Worm (Caenorhabditis elegans): ENCODE data around the gene shn-1.

The shn-1 gene

DNA sequence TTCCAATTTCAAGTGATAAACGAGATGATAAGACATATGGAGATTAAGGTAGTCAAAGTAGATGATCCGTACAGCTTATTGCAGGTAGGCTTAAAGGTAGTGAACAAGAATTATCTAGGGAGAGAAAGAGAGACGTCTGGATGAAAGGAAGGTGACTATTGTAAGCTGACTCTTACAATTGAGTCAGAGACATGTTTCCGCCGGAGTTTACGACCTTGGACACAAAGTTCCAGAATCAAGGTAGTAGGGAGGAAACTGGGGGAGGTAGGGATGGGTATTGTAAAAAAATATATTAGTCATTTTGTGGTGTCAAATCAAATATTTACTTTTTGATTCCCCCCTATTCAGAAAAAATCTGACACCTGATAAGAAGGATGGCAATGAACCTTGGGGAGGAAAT, 1.6 kb upstream of the shn-1 start:
- no peak for TF ChIP-seq unc-62 (GFP tag; optimal IDR thresholded peaks at IDR 0.05)

DNA sequence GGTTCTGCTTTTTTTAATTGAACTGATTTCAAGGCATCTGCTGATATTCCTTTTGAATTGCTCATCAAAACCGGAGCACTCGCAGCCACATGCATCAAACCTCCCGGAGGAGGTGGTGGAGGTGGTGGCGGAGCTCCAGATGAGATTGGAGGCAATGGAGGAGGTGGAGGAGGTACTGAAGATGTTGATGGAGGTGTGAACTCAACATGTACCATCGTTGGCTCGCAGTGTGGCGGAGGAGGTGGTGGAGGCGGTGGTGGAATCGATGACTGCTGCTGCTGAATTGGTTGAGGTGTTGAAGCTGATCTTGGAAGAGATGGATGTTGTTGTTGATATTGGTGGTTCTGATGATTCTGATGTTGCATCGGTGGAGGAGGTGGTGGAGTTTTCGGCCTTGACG, 3.8 kb downstream of the shn-1 start:
- TF ChIP-seq unc-62 (GFP tag; optimal IDR thresholded peaks at IDR 0.05): no peak

- no peak for TF ChIP-seq unc-62 (GFP tag; optimal IDR thresholded peaks at IDR 0.05)
These were observed 6.7 kb downstream of the shn-1 start for ce11 chrII:11384099-11384498.

- no peak for TF ChIP-seq unc-62 (GFP tag; optimal IDR thresholded peaks at IDR 0.05)
These were observed 7.7 kb downstream of the shn-1 start, which contains the start of the genes C33B4.5 and C33B4.4 for ce11 chrII:11383058-11383457. C33B4.5 (plus strand) TSS chrII:11383327. C33B4.4 (minus strand) TSS chrII:11383442.

DNA sequence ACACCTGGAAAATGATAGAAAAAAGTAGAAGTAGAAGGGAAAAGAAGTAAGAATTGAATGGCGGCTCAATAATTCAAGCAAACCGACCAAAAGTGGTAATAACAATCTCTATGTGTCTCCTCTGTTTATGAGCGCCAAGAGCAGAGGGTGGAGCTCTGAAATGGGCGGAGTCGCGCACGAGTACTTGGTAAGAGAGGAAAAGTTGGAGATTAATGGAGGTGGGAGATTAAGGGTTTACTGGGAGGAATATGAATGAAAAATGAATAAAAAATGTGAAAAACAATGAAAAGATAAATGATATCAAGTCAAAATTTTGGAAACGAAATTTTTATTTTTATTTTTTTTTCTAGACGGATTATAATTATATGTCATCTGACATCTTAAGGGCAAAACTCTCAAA, 13.1 kb downstream of the shn-1 start:
- no peak for TF ChIP-seq unc-62 (GFP tag; optimal IDR thresholded peaks at IDR 0.05)

DNA sequence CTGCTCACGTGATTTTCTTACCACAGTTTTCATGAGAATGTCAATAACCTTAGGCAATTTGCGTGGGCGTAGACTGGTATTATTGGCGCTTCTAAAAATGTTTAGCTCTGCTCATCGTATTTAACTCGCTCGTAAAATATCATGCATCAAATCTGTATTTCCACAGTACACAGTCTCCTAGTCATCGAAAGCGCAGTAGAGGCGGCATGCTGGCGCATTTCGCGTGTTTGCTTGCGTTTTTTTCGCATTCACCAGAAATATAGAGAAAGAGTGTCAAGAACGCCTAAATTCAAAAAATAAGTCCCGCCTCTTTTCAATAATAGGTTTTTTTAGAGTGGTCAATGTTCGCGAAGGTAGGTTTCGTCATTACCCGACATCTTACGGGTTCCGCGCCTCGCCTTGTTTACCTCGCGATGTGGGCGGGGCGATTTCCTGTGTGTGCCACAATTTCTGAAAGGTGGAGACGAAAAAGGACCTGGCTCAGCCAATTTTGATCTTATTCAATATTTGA, 14.1 kb downstream of the shn-1 start:
- TF ChIP-seq unc-62 (GFP tag; optimal IDR thresholded peaks at IDR 0.05): no peak

- TF ChIP-seq unc-62 (GFP tag; optimal IDR thresholded peaks at IDR 0.05): no peak
These were observed 14.7 kb downstream of the shn-1 start for ce11 chrII:11376026-11376425.

DNA sequence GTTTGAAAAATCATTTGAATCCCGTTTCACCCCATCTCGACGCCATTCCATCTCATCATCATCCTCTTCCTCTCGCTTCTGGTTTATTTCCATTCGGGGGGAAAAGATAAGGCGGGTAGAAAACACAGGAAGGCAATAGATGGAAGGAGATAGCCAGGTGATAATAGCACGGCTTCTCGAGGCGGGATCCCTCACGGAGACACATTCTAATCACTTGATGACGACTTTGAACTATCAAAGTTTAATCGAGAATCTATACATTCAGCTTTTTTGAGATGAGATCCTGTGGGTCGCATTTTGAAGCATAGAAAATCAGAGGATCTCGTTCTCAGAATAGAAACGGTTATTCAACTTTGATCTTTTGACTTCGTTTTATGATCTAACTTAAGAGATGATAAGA, 18.8 kb downstream of the shn-1 start, which contains the start of gene C33B4.2:
TSS of gene C33B4.2 (minus strand) at position 165 of the 400 bp plus-strand sequence.
- TF ChIP-seq unc-62 (GFP tag; optimal IDR thresholded peaks at IDR 0.05): no peak

DNA sequence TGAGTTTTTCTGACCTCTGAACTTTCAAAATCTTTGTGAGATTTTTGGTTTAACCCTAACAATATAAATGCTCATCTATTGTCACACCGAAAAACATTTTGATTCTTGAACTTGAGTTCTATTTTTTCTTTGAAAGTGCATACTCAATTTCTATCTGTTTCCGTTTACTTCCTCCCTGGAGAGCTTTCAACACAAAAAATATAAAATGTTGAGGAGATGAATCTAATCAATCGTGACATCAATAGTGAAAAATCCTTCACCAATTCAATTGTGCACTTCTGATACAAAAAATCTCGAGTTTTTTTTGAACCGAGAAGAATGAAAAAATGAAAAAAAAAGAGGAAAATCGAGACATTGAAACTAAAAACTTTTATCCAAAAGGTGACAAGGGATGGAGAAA, 29.0 kb downstream of the shn-1 start:
- TF ChIP-seq unc-62 (GFP tag; optimal IDR thresholded peaks at IDR 0.05): no peak

DNA sequence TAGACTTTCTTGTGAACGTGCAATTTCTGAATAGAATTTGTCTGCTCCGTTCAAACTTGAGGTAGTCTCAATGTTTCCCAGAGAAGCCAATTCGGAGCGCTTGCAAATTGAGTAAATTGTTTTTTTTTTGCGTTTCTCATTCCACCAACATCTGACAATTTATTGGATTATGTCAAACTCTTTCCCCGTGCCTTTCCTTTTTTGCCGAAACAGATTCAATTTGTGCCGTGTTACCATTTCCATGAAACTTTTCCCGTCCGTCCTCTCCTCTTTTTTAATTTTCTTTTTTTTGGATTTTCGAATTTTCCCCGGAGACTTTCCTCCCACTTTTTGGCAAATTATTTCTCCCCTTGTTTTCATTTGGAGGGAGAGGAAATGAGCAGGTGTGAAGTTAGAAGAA, 37.3 kb downstream of the shn-1 start:
- TF ChIP-seq unc-62 (GFP tag; optimal IDR thresholded peaks at IDR 0.05): no peak

DNA sequence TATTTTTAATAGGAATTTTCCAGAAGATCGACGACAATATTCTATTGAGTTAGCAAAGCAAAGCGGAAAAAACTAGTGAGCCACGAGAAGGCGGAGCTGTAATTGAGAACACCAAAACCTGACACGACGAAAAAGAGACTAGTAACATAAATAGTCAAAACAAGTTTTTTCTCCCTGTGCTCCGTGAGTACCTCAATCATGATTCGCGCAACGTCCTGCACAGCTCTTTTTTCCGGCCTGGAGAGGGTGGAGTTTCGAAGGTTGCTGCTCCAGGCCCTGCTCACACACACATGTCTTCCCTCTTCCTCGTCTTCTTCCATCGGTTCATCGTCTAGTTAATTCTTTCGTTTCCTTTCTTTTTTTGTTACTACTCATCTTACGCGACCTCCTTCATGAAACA, 39.2 kb downstream of the shn-1 start, which contains the start of gene clh-2:
TSS of gene clh-2 (plus strand) at position 301 of the 400 bp plus-strand sequence.
- no peak for TF ChIP-seq unc-62 (GFP tag; optimal IDR thresholded peaks at IDR 0.05)

DNA sequence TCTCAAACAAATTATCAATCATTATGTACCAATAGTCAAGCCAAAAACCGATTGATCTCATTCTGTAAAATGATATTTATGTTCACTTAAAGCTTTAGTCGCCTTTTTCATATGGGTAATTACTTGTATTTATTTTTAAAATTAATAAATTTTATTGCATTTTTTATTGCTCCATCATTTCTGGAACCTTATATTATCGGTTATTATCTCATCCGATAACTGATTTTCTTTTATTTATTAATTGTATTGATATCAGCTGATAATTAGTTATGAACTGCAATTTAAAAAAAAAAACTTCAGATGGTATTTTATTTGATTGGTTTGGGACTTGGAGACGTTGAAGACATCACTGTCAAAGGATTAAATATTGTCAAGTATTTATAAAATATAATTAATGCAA, 40.9 kb downstream of the shn-1 start, which contains the start of gene dph-5:
TSS of gene dph-5 (plus strand) at position 301 of the 400 bp plus-strand sequence.
- TF ChIP-seq unc-62 (GFP tag; optimal IDR thresholded peaks at IDR 0.05): no peak

DNA sequence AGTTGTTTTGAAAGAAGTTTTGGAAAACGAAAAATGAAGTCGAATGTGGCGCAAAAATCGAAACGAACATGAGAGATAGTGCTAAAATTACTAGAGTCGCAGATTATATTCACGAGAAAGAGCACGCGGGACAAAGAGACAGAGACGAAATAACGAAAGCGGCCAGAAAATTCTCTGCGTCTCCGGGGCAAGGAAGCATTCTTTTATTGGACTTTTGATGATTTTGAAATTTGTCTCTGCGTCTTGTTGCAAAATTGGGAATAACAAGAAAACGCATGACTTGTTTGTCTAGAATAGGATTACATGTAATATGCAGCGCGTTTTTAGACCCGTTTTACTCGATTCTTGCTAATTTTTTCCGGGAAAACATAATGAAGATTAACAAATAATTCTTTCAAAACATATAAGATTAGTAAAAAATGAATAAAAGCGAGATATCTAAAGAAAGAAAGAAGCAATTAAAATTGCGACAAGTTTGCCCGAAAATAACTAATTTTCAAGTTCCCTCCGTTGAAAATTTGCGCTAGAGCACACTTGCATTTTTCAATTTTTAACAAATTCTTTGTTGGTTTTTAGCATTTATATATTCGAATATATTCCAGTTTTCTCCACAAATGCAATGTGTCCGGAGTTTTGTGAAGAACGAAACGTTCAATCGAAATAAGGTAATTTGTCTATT, 42.7 kb downstream of the shn-1 start, which contains the start of the genes B0491.6 and pigm-1:
TSS of gene B0491.6 (minus strand) at position 466 of the 679 bp plus-strand sequence.
TSS of gene pigm-1 (plus strand) at position 568 of the 679 bp plus-strand sequence.
- no peak for TF ChIP-seq unc-62 (GFP tag; optimal IDR thresholded peaks at IDR 0.05)

DNA sequence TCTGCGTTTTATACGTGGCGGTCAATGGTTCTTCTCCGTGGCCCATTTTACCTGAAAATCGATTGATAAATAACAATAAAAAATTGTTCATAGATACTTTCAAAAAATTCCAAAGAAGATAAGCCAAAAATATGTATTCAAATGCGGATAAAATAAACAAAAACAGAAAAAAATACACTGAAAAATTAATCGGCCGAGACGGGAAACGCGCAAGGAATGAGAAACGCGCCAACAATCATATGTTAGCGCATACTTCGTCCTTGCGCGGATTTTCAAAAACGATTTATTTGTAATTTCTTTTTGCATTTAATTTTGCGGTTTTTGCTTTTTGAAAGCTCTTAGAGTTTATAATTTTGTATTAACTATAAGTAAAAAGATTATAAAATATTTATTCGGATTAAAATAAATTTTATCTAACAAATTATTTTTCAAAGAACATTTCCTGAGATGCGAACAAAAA, 45.2 kb downstream of the shn-1 start, which contains the start of gene nduf-11:
TSS of gene nduf-11 (minus strand) at position 51 of the 460 bp plus-strand sequence.
- TF ChIP-seq unc-62 (GFP tag; optimal IDR thresholded peaks at IDR 0.05): no peak

ce11 chrII:11344554-11344953, 46.2 kb downstream of the shn-1 start:
- no peak for TF ChIP-seq unc-62 (GFP tag; optimal IDR thresholded peaks at IDR 0.05)

DNA sequence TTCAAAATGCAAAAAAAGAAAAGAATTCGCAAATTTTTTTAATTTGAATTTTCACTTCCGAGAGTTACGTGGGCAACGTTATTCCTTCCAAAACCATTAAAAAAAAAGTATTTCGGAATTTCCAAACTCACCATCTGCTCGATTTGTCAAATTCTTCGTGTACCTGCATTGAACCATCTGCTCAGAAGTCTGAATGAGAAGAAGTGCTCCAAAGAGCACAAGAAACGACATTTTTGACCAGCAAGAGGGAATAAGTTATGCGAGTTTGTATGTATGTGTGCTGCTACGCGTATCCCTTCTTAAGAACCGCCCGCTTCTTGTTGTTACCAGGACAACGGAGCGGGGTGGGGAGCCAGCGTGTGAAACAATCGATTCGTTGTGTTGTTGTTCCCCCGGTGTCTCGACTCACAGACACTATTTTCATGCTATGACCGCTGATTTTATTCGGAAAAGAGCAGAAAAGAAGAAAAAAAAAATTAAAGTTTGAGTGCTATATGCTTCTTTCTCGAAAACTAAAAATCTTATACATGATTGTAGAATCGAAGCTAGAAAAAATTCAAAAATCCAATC, 47.4 kb downstream of the shn-1 start, which contains the start of gene lgc-20:
TSS of gene lgc-20 (minus strand) at position 311 of the 570 bp plus-strand sequence.
- no peak for TF ChIP-seq unc-62 (GFP tag; optimal IDR thresholded peaks at IDR 0.05)
